Fruit fly (Drosophila melanogaster): ENCODE measurements around the gene Esp.

Esp gene

DNA sequence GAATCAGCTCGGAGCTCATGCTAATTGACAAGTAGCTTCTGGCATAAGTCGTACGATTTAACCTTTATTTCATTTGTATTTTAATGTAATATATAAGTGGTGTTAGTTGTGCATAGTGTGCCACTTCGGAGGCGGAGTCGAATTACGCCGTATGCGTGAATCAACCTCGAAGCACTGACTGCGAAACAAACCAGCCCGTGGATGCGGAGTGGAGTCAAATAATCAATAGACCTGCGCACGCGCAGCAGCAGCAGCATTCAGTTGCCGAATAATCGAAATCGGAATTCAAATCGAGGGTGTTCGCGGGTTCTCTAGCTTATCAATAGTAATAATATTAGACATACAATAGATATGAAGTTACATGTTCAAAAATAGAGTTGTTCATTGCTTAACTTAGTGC, 13.5 kb upstream of the Esp start, which contains the start of gene RabX4 (continued):
- TF ChIP-seq nau (GFP tag; optimal IDR thresholded peaks at IDR 0.05) = no peak
- TF ChIP-seq al (GFP tag; IDR thresholded peaks at IDR 0.05) = no peak
- TF ChIP-seq CG33213 (GFP tag; optimal IDR thresholded peaks at IDR 0.05) = no peak
- no peak for TF ChIP-seq CG10654 (GFP tag; optimal IDR thresholded peaks at IDR 0.05)
- TF ChIP-seq Oaz (GFP tag; IDR thresholded peaks at IDR 0.05) = no peak
- no peak for TF ChIP-seq Lpt (GFP tag; optimal IDR thresholded peaks at IDR 0.05)
- TF ChIP-seq bbx (GFP tag; IDR thresholded peaks at IDR 0.05; ENCODE audit: partially characterized antibody) = no peak
- no peak for TF ChIP-seq cato (GFP tag; optimal IDR thresholded peaks at IDR 0.05; ENCODE audit: borderline replicate concordance)
- no peak for TF ChIP-seq CG18619 (GFP tag; optimal IDR thresholded peaks at IDR 0.05)
- no peak for TF ChIP-seq D19A (tag; optimal IDR thresholded peaks at IDR 0.05)
- no peak for TF ChIP-seq salm (tag; optimal IDR thresholded peaks at IDR 0.05)
- TF ChIP-seq CG11093 (GFP tag; IDR thresholded peaks at IDR 0.05) = no peak
- no peak for TF ChIP-seq eve (GFP tag; optimal IDR thresholded peaks at IDR 0.05)
- no peak for TF ChIP-seq Trl (optimal IDR thresholded peaks at IDR 0.05)
- no peak for TF ChIP-seq Trl (GFP tag; optimal IDR thresholded peaks at IDR 0.05)
- no peak for TF ChIP-seq Camta (GFP tag; optimal IDR thresholded peaks at IDR 0.05)
- peak; percentile 59 for TF ChIP-seq E2f2 (GFP tag; IDR thresholded peaks at IDR 0.05)
- no peak for TF ChIP-seq jumu (GFP tag; optimal IDR thresholded peaks at IDR 0.05)
- TF ChIP-seq trh (GFP tag; optimal IDR thresholded peaks at IDR 0.05) = no peak
- no peak for TF ChIP-seq NfI (GFP tag; optimal IDR thresholded peaks at IDR 0.05)
- TF ChIP-seq CG11695 (GFP tag; IDR thresholded peaks at IDR 0.05) = peak; percentile 6; the same call in 1 of the 3 replicates
- no peak for TF ChIP-seq CG7745 (tag; optimal IDR thresholded peaks at IDR 0.05)
- TF ChIP-seq kay (GFP tag; optimal IDR thresholded peaks at IDR 0.05) = no peak
- peak; percentile 22 for TF ChIP-seq pzg (GFP tag; optimal IDR thresholded peaks at IDR 0.05)
- TF ChIP-seq CG14667 (GFP tag; IDR thresholded peaks at IDR 0.05) = no peak
- no peak for TF ChIP-seq Jarid2 (GFP tag; optimal IDR thresholded peaks at IDR 0.05)
- no peak for TF ChIP-seq CG6175 (GFP tag; IDR thresholded peaks at IDR 0.05)
- TF ChIP-seq CG12155 (GFP tag; optimal IDR thresholded peaks at IDR 0.05) = no peak
- TF ChIP-seq Eip74EF (GFP tag; optimal IDR thresholded peaks at IDR 0.05) = no peak
- TF ChIP-seq CG6654 (GFP tag; optimal IDR thresholded peaks at IDR 0.05) = no peak
- no peak for TF ChIP-seq CG2116 (GFP tag; optimal IDR thresholded peaks at IDR 0.05)
- TF ChIP-seq Dip2 (GFP tag; IDR thresholded peaks at IDR 0.05) = no peak
- no peak for TF ChIP-seq HLH54F (GFP tag; optimal IDR thresholded peaks at IDR 0.05)
- TF ChIP-seq mirr (GFP tag; optimal IDR thresholded peaks at IDR 0.05) = no peak
- TF ChIP-seq slp2 (GFP tag; optimal IDR thresholded peaks at IDR 0.05) = no peak
- no peak for TF ChIP-seq Drgx (GFP tag; IDR thresholded peaks at IDR 0.05)
- no peak for TF ChIP-seq CG5245 (GFP tag; optimal IDR thresholded peaks at IDR 0.05)
- no peak for TF ChIP-seq br (optimal IDR thresholded peaks at IDR 0.05)
- TF ChIP-seq cwo (GFP tag; optimal IDR thresholded peaks at IDR 0.05) = no peak
- TF ChIP-seq Ptx1 (GFP tag; IDR thresholded peaks at IDR 0.05) = no peak
- TF ChIP-seq yki (optimal IDR thresholded peaks at IDR 0.05) = no peak
- TF ChIP-seq nerfin-1 (tag; optimal IDR thresholded peaks at IDR 0.05) = peak; percentile 30
- no peak for TF ChIP-seq chif (GFP tag; optimal IDR thresholded peaks at IDR 0.05)
- no peak for TF ChIP-seq CG7372 (GFP tag; IDR thresholded peaks at IDR 0.05)
- no peak for TF ChIP-seq caup (GFP tag; optimal IDR thresholded peaks at IDR 0.05; ENCODE audit: severe bottlenecking)
- no peak for TF ChIP-seq Ets65A (GFP tag)
- TF ChIP-seq ac (GFP tag; optimal IDR thresholded peaks at IDR 0.05) = no peak
- TF ChIP-seq MBD-R2 (GFP tag; IDR thresholded peaks at IDR 0.05) = no peak
- TF ChIP-seq CG5180 (GFP tag; optimal IDR thresholded peaks at IDR 0.05) = no peak
- no peak for TF ChIP-seq Atf-2 (GFP tag; optimal IDR thresholded peaks at IDR 0.05)
- no peak for TF ChIP-seq sr (GFP tag; IDR thresholded peaks at IDR 0.05)
- TF ChIP-seq Hr3 (GFP tag; optimal IDR thresholded peaks at IDR 0.05) = no peak
- TF ChIP-seq dmrt99B (tag; optimal IDR thresholded peaks at IDR 0.05) = no peak
- TF ChIP-seq H2.0 (GFP tag; IDR thresholded peaks at IDR 0.05) = no peak
